Fruit fly (Drosophila melanogaster) S2 (cell line): ENCODE measurements around the gene Scm.

Source experiments
- CG8478 ChIP-seq: fragments of >200 bp; optimal IDR thresholded peaks from 2 replicates; lab custom pipeline; 2018
- CTCF ChIP-seq, 2 experiments: fragments of >200 bp; optimal IDR thresholded peaks; 2 replicates each; lab custom pipeline; 2018

dm6 chr3R:9626266-9626665, 11.1 kb downstream of the Scm start:
- no peak for TF ChIP-seq CTCF (optimal IDR thresholded peaks at IDR 0.05; lab: Kevin White, UChicago)
- TF ChIP-seq CG8478: no peak
